Worm (Caenorhabditis elegans) whole organism, mixed stage, embryonic: ENCODE data around the gene oac-50.

Experiments
- M03D4.4 ChIP-seq: sonication (generic microtip); optimal IDR thresholded peaks from 2 replicates; lab custom pipeline; 2017; ENCODE audit warnings: mild to moderate bottlenecking, missing genetic modification characterization, missing compliant biosample characterization
- bed-3 ChIP-seq: fragments of 200-800 bp; sonication (Bioruptor generic); optimal IDR thresholded peaks from 3 replicates; lab custom pipeline; 2018; ENCODE audit warnings: mild to moderate bottlenecking, missing genetic modification characterization, moderate library complexity, missing compliant biosample characterization
- blmp-1 ChIP-seq: fragments of 150-350 bp; optimal IDR thresholded peaks from 2 replicates; lab custom pipeline; 2014; ENCODE audit warnings: missing biosample characterization, missing genetic modification characterization
- ceh-39 ChIP-seq: fragments of 150-350 bp; optimal IDR thresholded peaks from 2 replicates; lab custom pipeline; 2014; ENCODE audit warnings: missing biosample characterization, missing genetic modification characterization
- ceh-43 ChIP-seq: fragments of 200-800 bp; sonication (Bioruptor generic); optimal IDR thresholded peaks from 2 replicates; lab custom pipeline; 2018; ENCODE audit warnings: mild to moderate bottlenecking, missing genetic modification characterization, moderate library complexity, missing compliant biosample characterization
- ces-1 ChIP-seq: fragments of 150-350 bp; optimal IDR thresholded peaks from 2 replicates; lab custom pipeline; 2014; ENCODE audit warnings: missing biosample characterization, missing genetic modification reagents, missing genetic modification characterization
- cnd-1 ChIP-seq: fragments of 200-800 bp; sonication (Bioruptor generic); optimal IDR thresholded peaks from 2 replicates; lab custom pipeline; 2018; ENCODE audit warnings: mild to moderate bottlenecking, missing genetic modification characterization, missing compliant biosample characterization
- elt-1 ChIP-seq: sonication (generic microtip); optimal IDR thresholded peaks from 2 replicates; lab custom pipeline; 2017; ENCODE audit warnings: missing genetic modification characterization, mild to moderate bottlenecking, missing compliant biosample characterization, antibody characterized with exemption, moderate library complexity, borderline replicate concordance; ENCODE audit not compliant: insufficient read depth
- elt-3 ChIP-seq: fragments of 150-350 bp; optimal IDR thresholded peaks from 2 replicates; lab custom pipeline; 2014; ENCODE audit warnings: missing biosample characterization, missing genetic modification characterization
- flh-1 ChIP-seq: fragments of 200-800 bp; sonication (Bioruptor generic); optimal IDR thresholded peaks from 2 replicates; lab custom pipeline; 2018; ENCODE audit warnings: mild to moderate bottlenecking, missing genetic modification characterization, moderate library complexity, missing compliant biosample characterization
- ham-2 ChIP-seq: fragments of 200-800 bp; sonication (Bioruptor generic); optimal IDR thresholded peaks from 2 replicates; lab custom pipeline; 2018; ENCODE audit warnings: mild to moderate bottlenecking, missing genetic modification characterization, missing compliant biosample characterization
- hlh-1 ChIP-seq: fragments of 150-350 bp; optimal IDR thresholded peaks from 2 replicates; lab custom pipeline; 2014; ENCODE audit warnings: missing biosample characterization, missing genetic modification reagents, missing genetic modification characterization
- lin-13 ChIP-seq: fragments of 150-350 bp; optimal IDR thresholded peaks from 2 replicates; lab custom pipeline; 2014; ENCODE audit warnings: missing biosample characterization, missing genetic modification characterization
- lin-32 ChIP-seq: fragments of 200-800 bp; sonication (Bioruptor generic); optimal IDR thresholded peaks from 2 replicates; lab custom pipeline; 2018; ENCODE audit warnings: mild to moderate bottlenecking, missing genetic modification characterization, missing compliant biosample characterization
- lsy-2 ChIP-seq: fragments of 150-350 bp; optimal IDR thresholded peaks from 2 replicates; lab custom pipeline; 2014; ENCODE audit warnings: missing biosample characterization, missing genetic modification characterization
- mab-5 ChIP-seq: fragments of 150-350 bp; optimal IDR thresholded peaks from 2 replicates; lab custom pipeline; 2014; ENCODE audit warnings: missing biosample characterization, missing genetic modification characterization
- mep-1 ChIP-seq: fragments of 150-350 bp; optimal IDR thresholded peaks from 2 replicates; lab custom pipeline; 2017; ENCODE audit warnings: missing biosample characterization, missing genetic modification reagents, missing genetic modification characterization, inconsistent platforms
- mls-2 ChIP-seq: sonication (generic microtip); optimal IDR thresholded peaks from 2 replicates; lab custom pipeline; 2016; ENCODE audit warnings: mild to moderate bottlenecking, missing genetic modification characterization, moderate library complexity, missing compliant biosample characterization
- nhr-12 ChIP-seq: fragments of 150-350 bp; optimal IDR thresholded peaks from 2 replicates; lab custom pipeline; 2014; ENCODE audit warnings: missing biosample characterization, missing genetic modification characterization
- nhr-28 ChIP-seq: fragments of 150-350 bp; optimal IDR thresholded peaks from 2 replicates; lab custom pipeline; 2014; ENCODE audit warnings: missing biosample characterization, missing genetic modification characterization
- nhr-76 ChIP-seq: sonication (generic microtip); optimal IDR thresholded peaks from 2 replicates; lab custom pipeline; 2017; ENCODE audit warnings: missing biosample characterization, missing genetic modification characterization
- pha-4 ChIP-seq: fragments of 150-350 bp; optimal IDR thresholded peaks from 2 replicates; lab custom pipeline; 2018; ENCODE audit warnings: missing biosample characterization, missing genetic modification reagents, missing genetic modification characterization
- sem-2 ChIP-seq: fragments of 200-800 bp; sonication (Bioruptor generic); optimal IDR thresholded peaks from 2 replicates; lab custom pipeline; 2018; ENCODE audit warnings: mild to moderate bottlenecking, missing genetic modification characterization, missing compliant biosample characterization
- snpc-4 ChIP-seq: fragments of 150-350 bp; optimal IDR thresholded peaks from 2 replicates; lab custom pipeline; 2014; ENCODE audit warnings: missing biosample characterization, missing genetic modification characterization
- unc-120 ChIP-seq: sonication (generic microtip); optimal IDR thresholded peaks from 2 replicates; lab custom pipeline; 2017; ENCODE audit warnings: missing genetic modification characterization, missing compliant biosample characterization; ENCODE audit not compliant: poor library complexity, severe bottlenecking
- unc-39 ChIP-seq: fragments of 150-350 bp; optimal IDR thresholded peaks from 2 replicates; lab custom pipeline; 2014; ENCODE audit warnings: missing biosample characterization, missing genetic modification characterization
- unc-62 ChIP-seq: fragments of 150-350 bp; optimal IDR thresholded peaks from 2 replicates; lab custom pipeline; 2014; ENCODE audit warnings: missing biosample characterization, missing genetic modification reagents, missing genetic modification characterization
- zip-8 ChIP-seq: fragments of 150-350 bp; optimal IDR thresholded peaks from 2 replicates; lab custom pipeline; 2014; ENCODE audit warnings: missing biosample characterization, missing genetic modification characterization
- ztf-11 ChIP-seq: fragments of 150-350 bp; optimal IDR thresholded peaks from 2 replicates; lab custom pipeline; 2014; ENCODE audit warnings: missing biosample characterization, missing genetic modification characterization

The oac-50 gene

DNA sequence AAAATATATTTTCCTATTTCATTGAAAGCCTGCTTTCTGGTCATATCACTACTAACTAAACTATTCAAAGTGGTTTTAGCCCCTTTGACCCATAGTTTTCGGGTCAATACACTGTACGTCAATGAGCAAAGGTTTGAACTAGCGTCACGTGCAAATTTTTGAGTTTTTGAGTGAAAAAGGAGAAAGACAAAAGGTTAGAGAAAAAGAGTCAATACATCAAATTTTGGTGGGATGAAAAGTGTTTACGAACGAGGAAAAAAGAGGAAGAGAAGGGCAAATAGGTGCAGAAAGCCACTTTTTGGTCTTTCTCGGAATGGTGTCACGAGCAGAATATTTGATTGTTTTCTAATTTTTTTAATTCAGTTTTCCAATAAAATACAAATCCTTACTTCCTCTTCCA, 2.5 kb upstream of the oac-50 start:
- no peak for TF ChIP-seq blmp-1
- TF ChIP-seq ztf-11 (tag; lab: Kevin White, UChicago): no peak
- no peak for TF ChIP-seq elt-3 (tag; lab: Kevin White, UChicago)
- no peak for TF ChIP-seq cnd-1 (tag; lab: Kevin White, UChicago)
- TF ChIP-seq unc-39 (tag; lab: Kevin White, UChicago): no peak
- no peak for TF ChIP-seq nhr-28 (tag; lab: Kevin White, UChicago)
- no peak for TF ChIP-seq hlh-1 (tag; lab: Kevin White, UChicago)
- no peak for TF ChIP-seq M03D4.4 (tag; lab: Kevin White, UChicago)

DNA sequence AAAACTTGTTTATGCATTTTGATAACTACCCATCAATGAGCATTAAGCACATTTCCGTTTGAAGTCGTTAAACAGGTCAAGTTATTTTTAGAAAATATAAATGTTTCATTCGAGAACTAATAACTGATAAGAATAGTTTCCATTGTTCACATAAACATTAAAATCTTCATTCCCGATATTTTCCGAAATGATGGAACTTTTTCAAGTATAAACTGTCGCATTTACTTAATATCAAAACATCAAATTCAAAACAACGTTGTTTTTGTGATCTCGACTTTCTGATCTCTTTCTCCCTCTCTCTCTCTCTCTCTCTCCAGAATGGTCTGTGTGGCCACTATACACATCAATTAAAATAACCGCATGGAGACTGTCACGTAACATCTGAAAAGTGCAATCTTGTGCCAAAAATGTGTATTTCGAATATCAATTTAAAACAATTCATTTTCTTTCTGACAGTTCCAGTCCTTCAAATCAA, 1.1 kb upstream of the oac-50 start:
- no peak for TF ChIP-seq ces-1 (GFP tag; lab: Kevin White, UChicago)
- no peak for TF ChIP-seq mep-1 (tag; lab: Kevin White, UChicago)
- no peak for TF ChIP-seq M03D4.4 (tag; lab: Kevin White, UChicago)
- no peak for TF ChIP-seq pha-4 (tag; lab: Kevin White, UChicago)
- TF ChIP-seq mls-2 (tag; lab: Kevin White, UChicago): no peak
- no peak for TF ChIP-seq flh-1 (GFP tag; lab: Kevin White, UChicago)
- TF ChIP-seq lin-32 (GFP tag; lab: Kevin White, UChicago): no peak
- no peak for TF ChIP-seq unc-120 (tag; lab: Kevin White, UChicago)
- TF ChIP-seq lin-13 (tag; lab: Kevin White, UChicago): no peak
- TF ChIP-seq elt-1 (tag; lab: Kevin White, UChicago): no peak
- no peak for TF ChIP-seq snpc-4 (tag; lab: Kevin White, UChicago)
- TF ChIP-seq nhr-12 (tag; lab: Kevin White, UChicago): no peak
- TF ChIP-seq elt-3 (tag; lab: Kevin White, UChicago): no peak
- TF ChIP-seq bed-3: no peak
- TF ChIP-seq lsy-2 (tag; lab: Kevin White, UChicago): no peak
- no peak for TF ChIP-seq ceh-43 (GFP tag; lab: Kevin White, UChicago)
- TF ChIP-seq hlh-1 (tag; lab: Kevin White, UChicago): no peak
- TF ChIP-seq nhr-76 (tag; lab: Kevin White, UChicago): no peak

DNA sequence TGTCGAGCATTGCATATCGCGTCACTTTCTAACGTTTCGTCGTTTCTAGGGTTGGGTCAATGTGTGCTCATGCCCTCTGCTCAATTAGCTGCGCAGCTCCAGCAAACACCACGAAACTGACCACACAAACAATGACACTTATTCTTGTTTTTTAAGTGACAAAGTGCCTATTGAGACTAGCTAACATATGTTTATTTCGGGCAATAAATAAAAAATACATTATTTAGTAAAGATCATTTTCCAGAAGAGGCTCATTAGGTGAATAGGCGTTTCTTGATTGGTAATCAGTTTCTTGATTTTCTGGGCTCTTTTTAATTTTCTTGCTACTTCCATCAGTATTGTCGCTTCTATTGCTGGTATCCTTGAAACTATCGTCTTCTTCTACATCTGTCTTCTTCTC, 3.7 kb downstream of the oac-50 start, which contains the start of gene T27E4.5:
Gene T27E4.5 (minus strand): TSS at position 101 of the 400 bp plus-strand sequence.
- TF ChIP-seq ham-2 (no peak), snpc-4 (tag; lab: Kevin White, UChicago) (no peak), M03D4.4 (tag; lab: Kevin White, UChicago) (no peak), unc-120 (tag; lab: Kevin White, UChicago) (no peak), lsy-2 (tag; lab: Kevin White, UChicago) (no peak)

DNA sequence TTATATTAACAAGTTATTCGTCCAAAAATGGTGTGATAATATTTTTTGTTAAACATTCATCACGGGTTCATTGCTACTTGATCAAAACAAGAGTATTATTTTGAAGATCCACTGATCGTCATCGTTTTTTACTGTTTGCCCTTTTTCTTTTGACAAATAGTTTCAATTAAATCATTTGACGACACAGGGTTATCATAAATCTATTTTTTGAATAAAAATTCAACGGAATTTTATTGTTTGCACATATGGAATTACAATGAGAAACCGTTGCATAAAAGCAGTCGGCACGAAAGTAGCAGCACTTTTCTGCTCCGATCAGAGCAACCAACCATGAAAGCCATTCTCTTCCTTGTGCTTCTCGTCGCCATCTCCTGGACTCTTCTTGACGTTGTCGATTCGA, 5.7 kb downstream of the oac-50 start, which contains the start of gene fip-2:
Gene fip-2 (plus strand): TSS at position 301 of the 400 bp plus-strand sequence.
- TF ChIP-seq M03D4.4 (tag; lab: Kevin White, UChicago) (no peak), mab-5 (no peak), hlh-1 (tag; lab: Kevin White, UChicago) (no peak), nhr-76 (tag; lab: Kevin White, UChicago) (no peak), mls-2 (tag; lab: Kevin White, UChicago) (no peak), mep-1 (tag; lab: Kevin White, UChicago) (no peak), unc-39 (tag; lab: Kevin White, UChicago) (no peak), pha-4 (tag; lab: Kevin White, UChicago) (no peak)

DNA sequence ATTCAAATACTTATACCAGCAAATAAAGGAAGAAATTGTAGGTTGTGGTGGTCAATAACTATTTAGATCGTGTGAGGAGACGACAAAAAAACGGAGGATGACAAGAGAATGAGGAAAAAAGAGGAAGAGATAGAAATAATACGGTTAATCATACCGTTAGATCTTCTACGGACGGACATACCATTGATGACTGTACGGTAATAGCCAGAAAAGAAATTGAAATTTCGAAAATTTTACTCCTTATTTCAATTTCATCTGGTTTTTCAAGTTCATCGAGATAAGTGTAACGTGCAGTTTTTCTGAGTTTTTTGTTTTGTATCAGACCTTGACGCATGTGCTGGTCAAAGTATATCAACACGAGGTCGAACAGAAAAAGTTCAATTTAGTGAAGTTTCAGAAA, 7.4 kb downstream of the oac-50 start:
- no peak for TF ChIP-seq unc-39 (tag; lab: Kevin White, UChicago)
- no peak for TF ChIP-seq sem-2 (GFP tag; lab: Kevin White, UChicago)
- TF ChIP-seq snpc-4 (tag; lab: Kevin White, UChicago): no peak
- no peak for TF ChIP-seq lsy-2 (tag; lab: Kevin White, UChicago)
- TF ChIP-seq ceh-39 (tag; lab: Kevin White, UChicago): no peak
- TF ChIP-seq unc-62 (GFP tag; lab: Kevin White, UChicago): no peak
- no peak for TF ChIP-seq lin-13 (tag; lab: Kevin White, UChicago)

DNA sequence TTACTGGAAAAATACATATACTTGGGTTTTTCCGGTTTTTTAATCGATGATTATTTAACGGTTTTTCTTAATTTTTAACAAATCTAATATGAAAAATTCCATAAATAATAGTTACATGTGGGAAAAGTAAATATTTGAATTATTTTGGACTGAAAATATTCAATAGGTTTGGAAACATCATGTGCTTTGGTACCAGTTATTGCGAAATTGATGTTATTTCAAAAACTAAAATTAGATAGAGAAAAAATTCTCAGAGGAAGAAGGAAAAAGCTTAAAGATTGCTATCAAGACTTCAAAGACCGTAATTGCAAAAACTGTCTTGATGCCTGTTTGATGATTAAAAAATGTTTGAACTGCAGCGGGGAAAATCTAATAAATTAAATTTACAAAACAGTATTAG, 8.3 kb downstream of the oac-50 start:
- TF ChIP-seq hlh-1 (tag; lab: Kevin White, UChicago): no peak
- no peak for TF ChIP-seq zip-8 (tag; lab: Kevin White, UChicago)
- TF ChIP-seq ham-2: no peak
- no peak for TF ChIP-seq ceh-39 (tag; lab: Kevin White, UChicago)
